Fruit fly (Drosophila melanogaster) whole organism, wandering third instar larva: ENCODE results near the gene MAPk-Ak2.

Source experiments
- Myc ChIP-seq: fragments of >200 bp; optimal IDR thresholded peaks from 2 replicates; lab custom pipeline; 2017
- dsf ChIP-seq: sonication (Bioruptor generic); optimal IDR thresholded peaks from 2 replicates; lab custom pipeline; 2016; ENCODE audit warnings: missing biosample characterization, missing genetic modification characterization, borderline replicate concordance
- psq ChIP-seq: fragments of 200-800 bp; sonication (Bioruptor generic); optimal IDR thresholded peaks from 3 replicates; lab custom pipeline; 2017; ENCODE audit warnings: missing biosample characterization, mild to moderate bottlenecking, missing genetic modification characterization, moderate library complexity
- sv ChIP-seq: fragments of 200-800 bp; sonication (Bioruptor generic); optimal IDR thresholded peaks from 3 replicates; lab custom pipeline; 2016; ENCODE audit warnings: missing biosample characterization, missing genetic modification characterization

dm6 chrX:5800634-5801033 lies 36.6 kb upstream of the MAPk-Ak2 start:
- TF ChIP-seq sv, result no peak
- TF ChIP-seq dsf (GFP tag; lab: Kevin White, UChicago), result no peak
- TF ChIP-seq Myc (lab: Kevin White, UChicago), result no peak
- no peak for TF ChIP-seq psq (GFP tag; lab: Kevin White, UChicago)
